Fruit fly (Drosophila melanogaster): ENCODE measurements around the gene CG10859.

Gene CG10859

DNA sequence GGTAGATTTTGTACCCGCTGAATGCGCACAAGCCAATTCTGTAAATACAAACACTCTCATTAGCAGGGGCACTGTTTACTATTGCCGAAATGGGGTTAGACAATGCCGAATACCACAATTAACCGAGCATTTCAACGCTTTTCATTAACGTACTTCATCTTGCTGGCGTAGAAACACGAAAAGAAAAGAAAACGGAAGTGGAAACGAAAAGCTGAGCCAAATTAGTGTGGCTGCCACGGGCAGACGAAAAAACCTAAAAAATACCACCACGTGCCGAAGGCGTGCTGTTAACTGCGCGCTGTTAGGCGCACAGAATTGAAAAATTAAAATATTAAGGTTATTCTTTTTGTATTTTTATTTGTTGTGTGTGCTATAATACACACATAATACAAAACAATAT lies 3.6 kb downstream of the CG10859 start, which contains the start of gene RpL24 (continued):
- TF ChIP-seq zfh1 (GFP tag; IDR thresholded peaks at IDR 0.05) = peak; percentile 93
- TF ChIP-seq trem (tag; optimal IDR thresholded peaks at IDR 0.05) = peak; percentile 80
- TF ChIP-seq prd (optimal IDR thresholded peaks at IDR 0.05) = no peak
- TF ChIP-seq prd (GFP tag; IDR thresholded peaks at IDR 0.05) = peak; percentile 63; the same call in 2 of the 3 replicates
- TF ChIP-seq dmrt99B (tag; optimal IDR thresholded peaks at IDR 0.05) = peak; percentile 80
- peak; percentile 71; the same call in 1 of the 2 replicates for TF ChIP-seq ara (GFP tag; IDR thresholded peaks at IDR 0.05)
- peak; percentile 72 for TF ChIP-seq CG6689 (GFP tag; IDR thresholded peaks at IDR 0.05)
- TF ChIP-seq CG17186 (GFP tag; optimal IDR thresholded peaks at IDR 0.05) = peak; percentile 99
- TF ChIP-seq CG12299 (tag; optimal IDR thresholded peaks at IDR 0.05) = peak; percentile 84
- TF ChIP-seq sqz (GFP tag; optimal IDR thresholded peaks at IDR 0.05) = peak; percentile 92
- TF ChIP-seq aop (GFP tag; IDR thresholded peaks at IDR 0.05) = peak; percentile 86
- TF ChIP-seq eyg (GFP tag; optimal IDR thresholded peaks at IDR 0.05) = peak; percentile 88
- TF ChIP-seq sisA (GFP tag; IDR thresholded peaks at IDR 0.05) = no peak; the same call in 1 of the 2 replicates
- peak; percentile 69 for TF ChIP-seq CG4820 (GFP tag; optimal IDR thresholded peaks at IDR 0.05)
- TF ChIP-seq CG6765 (GFP tag; optimal IDR thresholded peaks at IDR 0.05) = peak; percentile 99
- no peak for TF ChIP-seq CG1832 (GFP tag; optimal IDR thresholded peaks at IDR 0.05)
- TF ChIP-seq gce (GFP tag; IDR thresholded peaks at IDR 0.05) = peak; percentile 96
- TF ChIP-seq CG2120 (GFP tag; optimal IDR thresholded peaks at IDR 0.05) = peak; percentile 73
- TF ChIP-seq TFAM (GFP tag; optimal IDR thresholded peaks at IDR 0.05) = peak; percentile 86
- peak; percentile 92 for TF ChIP-seq ac (GFP tag; optimal IDR thresholded peaks at IDR 0.05)
- TF ChIP-seq CG13123 (GFP tag; optimal IDR thresholded peaks at IDR 0.05) = peak; percentile 83
- peak; percentile 94 for TF ChIP-seq HLHmδ (GFP tag; optimal IDR thresholded peaks at IDR 0.05)
- TF ChIP-seq CG7963 (GFP tag; IDR thresholded peaks at IDR 0.05; ENCODE audit: partially characterized antibody) = no peak
- TF ChIP-seq fd102C (GFP tag; optimal IDR thresholded peaks at IDR 0.05) = peak; percentile 93
- peak; percentile 81 for TF ChIP-seq CG11695 (GFP tag; IDR thresholded peaks at IDR 0.05)
- TF ChIP-seq nerfin-1 (tag; optimal IDR thresholded peaks at IDR 0.05) = peak; percentile 85
- TF ChIP-seq CG12236 (GFP tag; optimal IDR thresholded peaks at IDR 0.05) = peak; percentile 92
- TF ChIP-seq CG12155 (GFP tag; optimal IDR thresholded peaks at IDR 0.05) = peak; percentile 71
- peak; percentile 70 for TF ChIP-seq Antp (GFP tag; optimal IDR thresholded peaks at IDR 0.05)
- TF ChIP-seq Sin3A (optimal IDR thresholded peaks at IDR 0.05) = peak; percentile 1
- TF ChIP-seq insv (GFP tag; optimal IDR thresholded peaks at IDR 0.05) = peak in 1 of 2 experiments; percentile 80
- TF ChIP-seq sima (GFP tag; optimal IDR thresholded peaks at IDR 0.05) = peak; percentile 90
- TF ChIP-seq CG4854 (GFP tag; optimal IDR thresholded peaks at IDR 0.05) = peak; percentile 94
- TF ChIP-seq CG11398 (GFP tag; optimal IDR thresholded peaks at IDR 0.05) = peak; percentile 93
- TF ChIP-seq sens-2 (GFP tag; IDR thresholded peaks at IDR 0.05) = peak; percentile 91
- TF ChIP-seq pros (GFP tag; optimal IDR thresholded peaks at IDR 0.05) = no peak
- peak; percentile 88 for TF ChIP-seq kni (GFP tag; optimal IDR thresholded peaks at IDR 0.05)
- TF ChIP-seq CG31441 (GFP tag; IDR thresholded peaks at IDR 0.05) = peak; percentile 92
- TF ChIP-seq Gsc (GFP tag; IDR thresholded peaks at IDR 0.05) = no peak
- peak; percentile 77 for TF ChIP-seq CG12942 (GFP tag; optimal IDR thresholded peaks at IDR 0.05)
- peak; percentile 77 for TF ChIP-seq Nf-YB (GFP tag; optimal IDR thresholded peaks at IDR 0.05)

DNA sequence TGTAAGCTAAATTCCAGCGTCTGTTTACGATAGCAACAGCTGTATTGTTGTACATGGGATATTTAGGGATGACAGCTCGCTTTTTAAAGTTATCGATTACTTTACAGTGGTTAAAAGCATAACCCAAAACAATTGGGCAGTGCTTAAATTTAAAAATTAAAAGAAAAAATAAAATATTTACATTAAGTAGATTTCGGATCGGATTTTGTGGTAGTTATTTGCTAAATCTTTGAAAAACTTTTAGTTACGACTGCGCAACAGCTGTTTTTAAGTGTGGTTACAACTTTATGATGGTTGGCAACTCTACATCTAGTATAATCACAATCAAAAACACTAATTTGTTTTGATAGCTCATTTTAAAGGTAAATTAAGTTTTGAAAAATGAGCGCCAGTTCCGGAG lies 11.2 kb downstream of the CG10859 start, which contains the start of the genes Ing5 and CG7099:
TSS of gene Ing5 (minus strand) at position 58 of the 400 bp plus-strand sequence.
TSS of gene CG7099 (plus strand) at position 317 of the 400 bp plus-strand sequence.
- TF ChIP-seq emc (GFP tag; optimal IDR thresholded peaks at IDR 0.05) = peak; percentile 84
- peak; percentile 95 for TF ChIP-seq CG3065 (GFP tag; optimal IDR thresholded peaks at IDR 0.05)
- TF ChIP-seq Hmx (GFP tag; optimal IDR thresholded peaks at IDR 0.05) = peak; percentile 88
- peak; percentile 96 for TF ChIP-seq HLH3B (GFP tag; IDR thresholded peaks at IDR 0.05)
- peak; percentile 95 for TF ChIP-seq CG8924 (tag; optimal IDR thresholded peaks at IDR 0.05)
- TF ChIP-seq Antp (GFP tag; optimal IDR thresholded peaks at IDR 0.05) = peak; percentile 83
- TF ChIP-seq CG17328 (GFP tag; IDR thresholded peaks at IDR 0.05) = peak; percentile 96
- peak; percentile 96 for TF ChIP-seq tgo (GFP tag; IDR thresholded peaks at IDR 0.05)
- peak; percentile 94 for TF ChIP-seq esg (GFP tag; conservative IDR thresholded peaks at IDR 0.05)
- peak; percentile 93 for TF ChIP-seq rib (GFP tag; IDR thresholded peaks at IDR 0.05)
- peak; percentile 91 for TF ChIP-seq gro (GFP tag; optimal IDR thresholded peaks at IDR 0.05)
- peak; percentile 94 for TF ChIP-seq CG1233 (GFP tag; optimal IDR thresholded peaks at IDR 0.05)
- no peak for TF ChIP-seq Hr78 (GFP tag; optimal IDR thresholded peaks at IDR 0.05)
- TF ChIP-seq dpn (GFP tag; optimal IDR thresholded peaks at IDR 0.05) = peak; percentile 93 to 98

Data from whole organism, embryonic.